In the genomic region with DNA sequence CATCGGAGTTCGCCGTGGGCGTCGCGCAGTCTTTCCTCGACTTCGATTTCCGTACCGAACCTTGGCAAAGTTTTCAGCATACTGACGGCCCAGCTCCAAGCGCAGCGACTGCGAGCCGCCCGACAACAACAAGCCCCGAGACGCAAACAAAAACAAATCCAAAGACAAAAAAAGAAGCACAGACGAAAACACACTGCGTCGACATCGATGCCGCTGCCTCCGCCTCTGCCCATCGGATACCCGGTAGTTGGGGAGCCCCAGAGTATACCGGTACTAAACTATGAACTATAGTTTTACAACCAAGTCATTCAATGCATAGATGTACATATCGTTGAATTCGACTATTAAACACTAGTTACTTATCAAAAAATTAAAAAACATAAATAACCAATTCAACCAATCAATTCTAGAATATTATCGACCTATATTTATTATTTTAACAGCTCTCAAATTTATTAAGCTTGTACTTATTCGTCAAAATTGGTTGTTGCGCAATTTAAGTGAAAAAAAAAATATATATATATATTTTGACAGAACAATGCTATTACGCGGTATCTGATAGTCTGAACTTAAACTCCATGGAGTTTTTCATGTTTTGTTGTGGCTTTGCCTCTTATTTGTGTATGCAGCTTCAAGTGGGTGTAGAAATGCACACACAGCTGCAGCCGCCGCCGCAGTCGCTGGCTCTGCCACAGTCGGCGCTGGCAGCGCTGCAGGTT, we compare ENCODE assay signal across 1 fruit fly cellular context.
A peak's percentile ranks its signal among the peaks of the same experiment; 100 is the strongest.
TF ChIP-seq lines count a peak whose summit lies in the region.

No protein-coding gene starts in this region.

TF ChIP-seq in whole organism, embryonic, 481 proteins besides CTCF, POLR2A, EP300 and RAD21 (continued from another document and continues in another):
- TF ChIP-seq Aef1 (GFP tag; IDR thresholded peaks at IDR 0.05; lab: Robert Waterston, UW), result no peak
- no peak for TF ChIP-seq Trl (optimal IDR thresholded peaks at IDR 0.05; lab: Kevin White, UChicago)
- peak; percentile 12 for TF ChIP-seq Trl (GFP tag; optimal IDR thresholded peaks at IDR 0.05; lab: Kevin White, UChicago)
- TF ChIP-seq CG10267 (tag; optimal IDR thresholded peaks at IDR 0.05; lab: Kevin White, UChicago), result peak; percentile 86
- TF ChIP-seq CG15696 (tag; optimal IDR thresholded peaks at IDR 0.05; lab: Kevin White, UChicago), result peak; percentile 58
- peak; percentile 11; the same call in 1 of the 2 replicates for TF ChIP-seq CG10366 (GFP tag; IDR thresholded peaks at IDR 0.05; lab: Robert Waterston, UW)
- peak; percentile 73 for TF ChIP-seq Xbp1 (GFP tag; optimal IDR thresholded peaks at IDR 0.05; lab: Kevin White, UChicago)
- TF ChIP-seq CG18011 (GFP tag; optimal IDR thresholded peaks at IDR 0.05; lab: Kevin White, UChicago), result no peak
- TF ChIP-seq HHEX (GFP tag; optimal IDR thresholded peaks at IDR 0.05; lab: Kevin White, UChicago), result peak; percentile 70
- peak; percentile 59 for TF ChIP-seq CG18764 (GFP tag; optimal IDR thresholded peaks at IDR 0.05; lab: Kevin White, UChicago)
- TF ChIP-seq grau (tag; optimal IDR thresholded peaks at IDR 0.05; lab: Kevin White, UChicago), result peak; percentile 73
- TF ChIP-seq fu2 (GFP tag; optimal IDR thresholded peaks at IDR 0.05; lab: Kevin White, UChicago), result no peak
- TF ChIP-seq CG17385 (GFP tag; optimal IDR thresholded peaks at IDR 0.05; lab: Kevin White, UChicago), result peak; percentile 74
- TF ChIP-seq Eip74EF (GFP tag; optimal IDR thresholded peaks at IDR 0.05; lab: Kevin White, UChicago), result peak in 1 of 2 experiments; percentile 86
- TF ChIP-seq CG7271 (tag; optimal IDR thresholded peaks at IDR 0.05; lab: Kevin White, UChicago), result peak; percentile 16
- TF ChIP-seq Hr51 (GFP tag; optimal IDR thresholded peaks at IDR 0.05; lab: Kevin White, UChicago), result peak in 1 of 2 experiments; percentile 88
- TF ChIP-seq run (tag; optimal IDR thresholded peaks at IDR 0.05; lab: Kevin White, UChicago), result peak; percentile 73
- peak; percentile 38; the same call in 1 of the 2 replicates for TF ChIP-seq chm (GFP tag; IDR thresholded peaks at IDR 0.05; lab: Robert Waterston, UW)
- TF ChIP-seq sisA (GFP tag; IDR thresholded peaks at IDR 0.05; lab: Robert Waterston, UW), result peak; percentile 54
- no peak for TF ChIP-seq Nf-YA (GFP tag; IDR thresholded peaks at IDR 0.05; lab: Robert Waterston, UW)
- peak; percentile 87 for TF ChIP-seq CG30403 (GFP tag; optimal IDR thresholded peaks at IDR 0.05; lab: Kevin White, UChicago)
- peak; percentile 83 for TF ChIP-seq nerfin-1 (tag; optimal IDR thresholded peaks at IDR 0.05; lab: Kevin White, UChicago)
- no peak for TF ChIP-seq ken (GFP tag; IDR thresholded peaks at IDR 0.05; lab: Robert Waterston, UW)
- TF ChIP-seq CG9932 (GFP tag; IDR thresholded peaks at IDR 0.05; lab: Robert Waterston, UW), result 0 out of 2 replicates have a peak, but pooled peaks have one; percentile 19
- TF ChIP-seq CG8944 (GFP tag; optimal IDR thresholded peaks at IDR 0.05; lab: Kevin White, UChicago), result peak; percentile 27
- TF ChIP-seq HLH3B (GFP tag; IDR thresholded peaks at IDR 0.05; lab: Robert Waterston, UW), result peak; percentile 7; the same call in 1 of the 2 replicates
- TF ChIP-seq trem (tag; optimal IDR thresholded peaks at IDR 0.05; lab: Kevin White, UChicago), result peak; percentile 61
- TF ChIP-seq CG6254 (GFP tag; optimal IDR thresholded peaks at IDR 0.05; lab: Kevin White, UChicago), result peak; percentile 81
- TF ChIP-seq peb (GFP tag; IDR thresholded peaks at IDR 0.05; lab: Robert Waterston, UW), result no peak
- TF ChIP-seq CG6813 (GFP tag; optimal IDR thresholded peaks at IDR 0.05; lab: Kevin White, UChicago), result peak; percentile 58
- TF ChIP-seq CG1603 (tag; optimal IDR thresholded peaks at IDR 0.05; lab: Kevin White, UChicago), result peak; percentile 47
- TF ChIP-seq twi (tag; optimal IDR thresholded peaks at IDR 0.05; lab: Kevin White, UChicago), result peak; percentile 51
- no peak for TF ChIP-seq CG11085 (GFP tag; IDR thresholded peaks at IDR 0.05; lab: Robert Waterston, UW)
- peak; percentile 38 for TF ChIP-seq CG2116 (GFP tag; optimal IDR thresholded peaks at IDR 0.05; lab: Kevin White, UChicago)
- TF ChIP-seq CG11723 (GFP tag; optimal IDR thresholded peaks at IDR 0.05; lab: Kevin White, UChicago), result peak; percentile 77
- peak; percentile 95 for TF ChIP-seq Sox100B (GFP tag; optimal IDR thresholded peaks at IDR 0.05; lab: Kevin White, UChicago)
- TF ChIP-seq CG4424 (GFP tag; optimal IDR thresholded peaks at IDR 0.05; lab: Kevin White, UChicago), result peak; percentile 83
- peak in 1 of 2 experiments; percentile 73 for TF ChIP-seq Hr78 (GFP tag; optimal IDR thresholded peaks at IDR 0.05; lab: Kevin White, UChicago)
- TF ChIP-seq CG2202 (tag; optimal IDR thresholded peaks at IDR 0.05; lab: Kevin White, UChicago), result peak; percentile 51
- TF ChIP-seq Chrac-16 (GFP tag; optimal IDR thresholded peaks at IDR 0.05; lab: Kevin White, UChicago), result peak; percentile 58
- TF ChIP-seq YL-1 (GFP tag; optimal IDR thresholded peaks at IDR 0.05; lab: Kevin White, UChicago), result peak; percentile 48
- no peak for TF ChIP-seq prd (optimal IDR thresholded peaks at IDR 0.05; lab: Kevin White, UChicago)
- TF ChIP-seq prd (GFP tag; IDR thresholded peaks at IDR 0.05; lab: Robert Waterston, UW), result peak; percentile 71; the same call in 2 of the 3 replicates
- peak; percentile 84 for TF ChIP-seq az2 (GFP tag; optimal IDR thresholded peaks at IDR 0.05; lab: Kevin White, UChicago)
- TF ChIP-seq mam (GFP tag; optimal IDR thresholded peaks at IDR 0.05; lab: Kevin White, UChicago), result peak; percentile 25
- TF ChIP-seq chif (GFP tag; optimal IDR thresholded peaks at IDR 0.05; lab: Kevin White, UChicago), result peak in 1 of 2 experiments; percentile 52
- peak; percentile 44 for TF ChIP-seq CG3065 (GFP tag; optimal IDR thresholded peaks at IDR 0.05; lab: Kevin White, UChicago)
- peak; percentile 45 for TF ChIP-seq CG12299 (tag; optimal IDR thresholded peaks at IDR 0.05; lab: Kevin White, UChicago)
- TF ChIP-seq Stat92E (GFP tag; optimal IDR thresholded peaks at IDR 0.05; lab: Kevin White, UChicago), result peak in 1 of 3 experiments; percentile 77
- peak; percentile 51 for TF ChIP-seq CG3281 (GFP tag; optimal IDR thresholded peaks at IDR 0.05; lab: Kevin White, UChicago)
- TF ChIP-seq CG18619 (GFP tag; optimal IDR thresholded peaks at IDR 0.05; lab: Kevin White, UChicago), result peak; percentile 76
- TF ChIP-seq Hr3 (GFP tag; optimal IDR thresholded peaks at IDR 0.05; lab: Kevin White, UChicago), result peak; percentile 82
- peak; percentile 59 for TF ChIP-seq Usf (GFP tag; optimal IDR thresholded peaks at IDR 0.05; lab: Kevin White, UChicago)
- peak; percentile 63 for TF ChIP-seq CG18476 (GFP tag; optimal IDR thresholded peaks at IDR 0.05; lab: Kevin White, UChicago)
- peak; percentile 93 for TF ChIP-seq D19B (GFP tag; optimal IDR thresholded peaks at IDR 0.05; lab: Kevin White, UChicago)
- TF ChIP-seq CG7745 (tag; optimal IDR thresholded peaks at IDR 0.05; lab: Kevin White, UChicago), result no peak
- TF ChIP-seq pan (optimal IDR thresholded peaks at IDR 0.05; lab: Kevin White, UChicago), result peak in 1 of 2 experiments; percentile 59
- TF ChIP-seq pan (GFP tag; optimal IDR thresholded peaks at IDR 0.05 in 1 of 2, IDR thresholded peaks at IDR 0.05 in 1 of 2), result no peak
- TF ChIP-seq CG15601 (tag; optimal IDR thresholded peaks at IDR 0.05; lab: Kevin White, UChicago), result peak; percentile 82
- peak; percentile 85 for TF ChIP-seq CG7839 (tag; optimal IDR thresholded peaks at IDR 0.05; lab: Kevin White, UChicago)
- no peak for TF ChIP-seq CG3838 (GFP tag; optimal IDR thresholded peaks at IDR 0.05; lab: Kevin White, UChicago)
- no peak for TF ChIP-seq CG9876 (GFP tag; optimal IDR thresholded peaks at IDR 0.05; lab: Kevin White, UChicago)
- peak; percentile 95 for TF ChIP-seq CG31441 (GFP tag; IDR thresholded peaks at IDR 0.05; lab: Robert Waterston, UW)
- TF ChIP-seq CG9727 (GFP tag; optimal IDR thresholded peaks at IDR 0.05; lab: Kevin White, UChicago), result peak; percentile 87
- TF ChIP-seq dysf (GFP tag; IDR thresholded peaks at IDR 0.05; lab: Robert Waterston, UW), result peak; percentile 56; the same call in 1 of the 3 replicates
- no peak for TF ChIP-seq hkb (optimal IDR thresholded peaks at IDR 0.05; lab: Kevin White, UChicago)
- TF ChIP-seq hkb (GFP tag; IDR thresholded peaks at IDR 0.05; lab: Robert Waterston, UW), result peak; percentile 52; the same call in 1 of the 2 replicates
- peak; percentile 81 for TF ChIP-seq row (GFP tag; IDR thresholded peaks at IDR 0.05; lab: Robert Waterston, UW)
- TF ChIP-seq CkIIα-i1 (GFP tag; IDR thresholded peaks at IDR 0.05; lab: Robert Waterston, UW), result no peak
- TF ChIP-seq CoRest (tag; optimal IDR thresholded peaks at IDR 0.05; lab: Kevin White, UChicago), result peak; percentile 88
- no peak for TF ChIP-seq gce (GFP tag; IDR thresholded peaks at IDR 0.05; lab: Robert Waterston, UW)
- no peak for TF ChIP-seq scrt (GFP tag; optimal IDR thresholded peaks at IDR 0.05; lab: Kevin White, UChicago)
- peak; percentile 36; the same call in 1 of the 4 replicates for TF ChIP-seq Gug (GFP tag; IDR thresholded peaks at IDR 0.05; lab: Robert Waterston, UW)
- TF ChIP-seq ssp (GFP tag; IDR thresholded peaks at IDR 0.05; lab: Robert Waterston, UW), result peak; percentile 49; the same call in 1 of the 2 replicates
- TF ChIP-seq fd102C (GFP tag; optimal IDR thresholded peaks at IDR 0.05; lab: Kevin White, UChicago), result no peak
- peak; percentile 70 for TF ChIP-seq CG13775 (GFP tag; optimal IDR thresholded peaks at IDR 0.05; lab: Kevin White, UChicago)
- peak; percentile 56 for TF ChIP-seq kni (GFP tag; optimal IDR thresholded peaks at IDR 0.05; lab: Kevin White, UChicago)
- TF ChIP-seq CG2199 (GFP tag; IDR thresholded peaks at IDR 0.05; lab: Robert Waterston, UW), result 0 out of 3 replicates have a peak, but pooled peaks have one; percentile 66
- peak; percentile 85 to 86 for TF ChIP-seq bsh (GFP tag; optimal IDR thresholded peaks at IDR 0.05; lab: Kevin White, UChicago)
- TF ChIP-seq Dek (tag; optimal IDR thresholded peaks at IDR 0.05; lab: Kevin White, UChicago), result peak; percentile 54
- no peak for TF ChIP-seq CG14860 (GFP tag; IDR thresholded peaks at IDR 0.05; lab: Robert Waterston, UW; ENCODE audit: partially characterized antibody)
- TF ChIP-seq ac (GFP tag; optimal IDR thresholded peaks at IDR 0.05; lab: Kevin White, UChicago), result peak; percentile 25
- TF ChIP-seq nmo (GFP tag; optimal IDR thresholded peaks at IDR 0.05; lab: Kevin White, UChicago), result peak; percentile 93
- peak; percentile 81 for TF ChIP-seq CG12659 (GFP tag; optimal IDR thresholded peaks at IDR 0.05; lab: Kevin White, UChicago)
- peak; percentile 73 for TF ChIP-seq CG1602 (GFP tag; optimal IDR thresholded peaks at IDR 0.05; lab: Kevin White, UChicago)
- TF ChIP-seq ash1 (GFP tag; optimal IDR thresholded peaks at IDR 0.05; lab: Kevin White, UChicago), result no peak
- TF ChIP-seq Nf-YB (GFP tag; optimal IDR thresholded peaks at IDR 0.05; lab: Kevin White, UChicago), result peak; percentile 67
- TF ChIP-seq tx (GFP tag; optimal IDR thresholded peaks at IDR 0.05; lab: Kevin White, UChicago), result no peak
- peak; percentile 69 for TF ChIP-seq CG10654 (GFP tag; optimal IDR thresholded peaks at IDR 0.05; lab: Kevin White, UChicago)
- TF ChIP-seq repo (GFP tag; optimal IDR thresholded peaks at IDR 0.05; lab: Kevin White, UChicago), result peak; percentile 3
- peak; percentile 39; the same call in 1 of the 2 replicates for TF ChIP-seq stc (GFP tag; IDR thresholded peaks at IDR 0.05; lab: Robert Waterston, UW)
- no peak for TF ChIP-seq pho (GFP tag; optimal IDR thresholded peaks at IDR 0.05; lab: Kevin White, UChicago)
- TF ChIP-seq CG2875 (GFP tag; optimal IDR thresholded peaks at IDR 0.05; lab: Kevin White, UChicago), result peak; percentile 80
- no peak for TF ChIP-seq tup (GFP tag; optimal IDR thresholded peaks at IDR 0.05; lab: Kevin White, UChicago)
- TF ChIP-seq CG3726 (GFP tag; IDR thresholded peaks at IDR 0.05; lab: Robert Waterston, UW), result 0 out of 3 replicates have a peak, but pooled peaks have one; percentile 10
- TF ChIP-seq Sry-β (GFP tag; optimal IDR thresholded peaks at IDR 0.05; lab: Kevin White, UChicago), result peak; percentile 40
- peak; percentile 46 for TF ChIP-seq lilli (GFP tag; optimal IDR thresholded peaks at IDR 0.05; lab: Kevin White, UChicago)
- peak; percentile 72 for TF ChIP-seq salm (tag; optimal IDR thresholded peaks at IDR 0.05; lab: Kevin White, UChicago)
- peak; percentile 35 for TF ChIP-seq bab2 (GFP tag; optimal IDR thresholded peaks at IDR 0.05; lab: Kevin White, UChicago)
- peak; percentile 57 for TF ChIP-seq CG8281 (tag; optimal IDR thresholded peaks at IDR 0.05; lab: Kevin White, UChicago)
- TF ChIP-seq CG6791 (GFP tag; IDR thresholded peaks at IDR 0.05; lab: Robert Waterston, UW; ENCODE audit: partially characterized antibody), result no peak
- TF ChIP-seq CG2678 (tag; optimal IDR thresholded peaks at IDR 0.05; lab: Kevin White, UChicago), result peak; percentile 89
- peak; percentile 86 for TF ChIP-seq CG13424 (tag; optimal IDR thresholded peaks at IDR 0.05; lab: Kevin White, UChicago)
- peak; percentile 88 for TF ChIP-seq Asciz (GFP tag; optimal IDR thresholded peaks at IDR 0.05; lab: Kevin White, UChicago)
- peak; percentile 20 for TF ChIP-seq NC2β (GFP tag; optimal IDR thresholded peaks at IDR 0.05; lab: Kevin White, UChicago)
- no peak for TF ChIP-seq Dll (GFP tag; IDR thresholded peaks at IDR 0.05; lab: Robert Waterston, UW; ENCODE audit: partially characterized antibody)
- TF ChIP-seq CG4360 (GFP tag; IDR thresholded peaks at IDR 0.05; lab: Robert Waterston, UW), result peak; percentile 82
- peak; percentile 91 for TF ChIP-seq dmrt99B (tag; optimal IDR thresholded peaks at IDR 0.05; lab: Kevin White, UChicago)
- TF ChIP-seq Lhr (GFP tag; optimal IDR thresholded peaks at IDR 0.05; lab: Kevin White, UChicago), result peak; percentile 27
- TF ChIP-seq Deaf1 (tag; optimal IDR thresholded peaks at IDR 0.05; lab: Kevin White, UChicago), result peak; percentile 47
- TF ChIP-seq CG11695 (GFP tag; IDR thresholded peaks at IDR 0.05; lab: Robert Waterston, UW), result peak; percentile 45; the same call in 1 of the 3 replicates
- TF ChIP-seq CG15514 (GFP tag; optimal IDR thresholded peaks at IDR 0.05; lab: Kevin White, UChicago), result no peak
- TF ChIP-seq CG11247 (GFP tag; IDR thresholded peaks at IDR 0.05; lab: Robert Waterston, UW), result no peak
- peak; percentile 51 for TF ChIP-seq Meics (GFP tag; optimal IDR thresholded peaks at IDR 0.05; lab: Kevin White, UChicago)
- peak; percentile 46 for TF ChIP-seq NfI (GFP tag; optimal IDR thresholded peaks at IDR 0.05; lab: Kevin White, UChicago)
- TF ChIP-seq CG10462 (GFP tag; optimal IDR thresholded peaks at IDR 0.05; lab: Kevin White, UChicago), result peak; percentile 56
- TF ChIP-seq E2f1 (GFP tag; IDR thresholded peaks at IDR 0.05; lab: Robert Waterston, UW), result peak; percentile 39; the same call in 1 of the 2 replicates
- no peak for TF ChIP-seq CG1832 (GFP tag; optimal IDR thresholded peaks at IDR 0.05; lab: Kevin White, UChicago)
- TF ChIP-seq CG30020 (tag; optimal IDR thresholded peaks at IDR 0.05; lab: Kevin White, UChicago), result no peak
- TF ChIP-seq CG18262 (tag; optimal IDR thresholded peaks at IDR 0.05; lab: Kevin White, UChicago), result peak; percentile 95
